Worm (Caenorhabditis elegans) whole organism, L2 larva: ENCODE data around the gene eif-3.F.
A peak's percentile ranks its signal among the peaks of the same experiment; 100 is the strongest.

Source experiments
- C34F6.9 ChIP-seq: fragments of 150-350 bp; optimal IDR thresholded peaks from 2 replicates; lab custom pipeline; 2014; ENCODE audit warnings: missing biosample characterization, missing genetic modification characterization
- F13H6.1 ChIP-seq: sonication (generic microtip); optimal IDR thresholded peaks from 2 replicates; lab custom pipeline; 2016; ENCODE audit warnings: missing genetic modification characterization, missing compliant biosample characterization
- ZK546.5 ChIP-seq: sonication (generic microtip); optimal IDR thresholded peaks from 2 replicates; lab custom pipeline; 2017; ENCODE audit warnings: missing biosample characterization, missing genetic modification characterization
- alr-1 ChIP-seq: fragments of 150-350 bp; optimal IDR thresholded peaks from 2 replicates; lab custom pipeline; 2014; ENCODE audit warnings: missing biosample characterization, missing genetic modification characterization
- aly-2 ChIP-seq: fragments of 150-350 bp; optimal IDR thresholded peaks from 2 replicates; lab custom pipeline; 2014; ENCODE audit warnings: missing biosample characterization, missing genetic modification characterization
- ama-1 ChIP-seq: fragments of 150-350 bp; optimal IDR thresholded peaks from 2 replicates; lab custom pipeline; 2018; ENCODE audit warnings: inconsistent platforms
- blmp-1 ChIP-seq: sonication (generic microtip); optimal IDR thresholded peaks from 2 replicates; lab custom pipeline; 2017; ENCODE audit warnings: missing genetic modification characterization, mild to moderate bottlenecking, missing compliant biosample characterization, antibody characterized with exemption, moderate library complexity; ENCODE audit not compliant: insufficient read depth
- ceh-16 ChIP-seq: fragments of 150-350 bp; optimal IDR thresholded peaks from 2 replicates; lab custom pipeline; 2014; ENCODE audit warnings: missing biosample characterization, missing genetic modification characterization
- ceh-82 ChIP-seq: fragments of 150-350 bp; optimal IDR thresholded peaks from 2 replicates; lab custom pipeline; 2014; ENCODE audit warnings: missing biosample characterization, missing genetic modification characterization
- dmd-4 ChIP-seq: sonication (generic microtip); optimal IDR thresholded peaks from 2 replicates; lab custom pipeline; 2017; ENCODE audit warnings: missing biosample characterization, missing genetic modification characterization
- egl-27 ChIP-seq: sonication (generic microtip); optimal IDR thresholded peaks from 3 replicates; lab custom pipeline; 2017; ENCODE audit warnings: missing biosample characterization, missing genetic modification reagents, missing genetic modification characterization
- elt-1 ChIP-seq: fragments of 150-350 bp; optimal IDR thresholded peaks from 2 replicates; lab custom pipeline; 2014; ENCODE audit warnings: missing biosample characterization, missing genetic modification characterization
- elt-3 ChIP-seq: sonication (generic microtip); optimal IDR thresholded peaks from 2 replicates; lab custom pipeline; 2017; ENCODE audit warnings: missing biosample characterization, missing genetic modification characterization
- fos-1 ChIP-seq: fragments of 150-350 bp; optimal IDR thresholded peaks from 2 replicates; lab custom pipeline; 2014; ENCODE audit warnings: missing biosample characterization, missing genetic modification characterization
- lin-11 ChIP-seq: fragments of 150-350 bp; sonication (generic microtip); optimal IDR thresholded peaks from 2 replicates; lab custom pipeline; 2014; ENCODE audit warnings: missing biosample characterization, missing genetic modification characterization, inconsistent platforms, mixed read lengths
- lin-39 ChIP-seq: fragments of 150-350 bp; optimal IDR thresholded peaks from 2 replicates; lab custom pipeline; 2014; ENCODE audit warnings: missing biosample characterization, missing genetic modification reagents, missing genetic modification characterization
- lsy-2 ChIP-seq, 2 experiments: fragments of 150-350 bp in 1 of 2; sonication (generic microtip) in 1 of 2; optimal IDR thresholded peaks; 2 replicates each; lab custom pipeline; 2014 to 2017; ENCODE audit warnings: missing biosample characterization in 2 of 2, missing genetic modification characterization in 2 of 2
- mab-5 ChIP-seq: fragments of 150-350 bp; optimal IDR thresholded peaks from 2 replicates; lab custom pipeline; 2014; ENCODE audit warnings: missing biosample characterization, missing genetic modification characterization
- mbf-1 ChIP-seq: sonication (generic microtip); optimal IDR thresholded peaks from 2 replicates; lab custom pipeline; 2017; ENCODE audit warnings: missing biosample characterization, missing genetic modification characterization
- nhr-10 ChIP-seq: sonication (generic microtip); optimal IDR thresholded peaks from 2 replicates; lab custom pipeline; 2017; ENCODE audit warnings: missing biosample characterization, missing genetic modification characterization
- nhr-11 ChIP-seq: fragments of 150-350 bp; optimal IDR thresholded peaks from 2 replicates; lab custom pipeline; 2014; ENCODE audit warnings: missing biosample characterization, missing genetic modification characterization
- nhr-129 ChIP-seq: fragments of 150-350 bp; optimal IDR thresholded peaks from 2 replicates; lab custom pipeline; 2014; ENCODE audit warnings: missing biosample characterization, missing genetic modification characterization
- nhr-21 ChIP-seq: fragments of 150-350 bp; optimal IDR thresholded peaks from 2 replicates; lab custom pipeline; 2014; ENCODE audit warnings: missing biosample characterization, missing genetic modification characterization
- nhr-23 ChIP-seq: fragments of 150-350 bp; optimal IDR thresholded peaks from 2 replicates; lab custom pipeline; 2014; ENCODE audit warnings: missing biosample characterization, missing genetic modification reagents, missing genetic modification characterization
- nhr-25 ChIP-seq: fragments of 150-350 bp; sonication (generic microtip); optimal IDR thresholded peaks from 3 replicates; lab custom pipeline; 2014; ENCODE audit warnings: missing biosample characterization, missing genetic modification characterization
- nhr-6 ChIP-seq: fragments of 150-350 bp; optimal IDR thresholded peaks from 2 replicates; lab custom pipeline; 2014; ENCODE audit warnings: missing biosample characterization, missing genetic modification characterization
- nhr-77 ChIP-seq: fragments of 150-350 bp; optimal IDR thresholded peaks from 2 replicates; lab custom pipeline; 2014; ENCODE audit warnings: missing biosample characterization, missing genetic modification characterization
- sem-4 ChIP-seq: fragments of 150-350 bp; optimal IDR thresholded peaks from 2 replicates; lab custom pipeline; 2014; ENCODE audit warnings: missing biosample characterization, missing genetic modification reagents, missing genetic modification characterization
- sma-3 ChIP-seq: sonication (generic microtip); optimal IDR thresholded peaks from 2 replicates; lab custom pipeline; 2016; ENCODE audit warnings: missing genetic modification reagents, missing genetic modification characterization, missing compliant biosample characterization
- sma-9 ChIP-seq, 2 experiments: fragments of 150-350 bp in 1 of 2; sonication (generic microtip) in 1 of 2; optimal IDR thresholded peaks; 2 replicates each; lab custom pipeline; 2014 to 2016; ENCODE audit warnings: missing genetic modification characterization in 2 of 2, mild to moderate bottlenecking in 1 of 2, missing biosample characterization in 1 of 2, missing compliant biosample characterization in 1 of 2, missing genetic modification reagents in 1 of 2, moderate library complexity in 1 of 2
- snpc-4 ChIP-seq: fragments of 150-350 bp; optimal IDR thresholded peaks from 2 replicates; lab custom pipeline; 2014; ENCODE audit warnings: missing biosample characterization, missing genetic modification characterization
- unc-39 ChIP-seq: fragments of 150-350 bp; optimal IDR thresholded peaks from 2 replicates; lab custom pipeline; 2014; ENCODE audit warnings: missing biosample characterization, missing genetic modification characterization
- unc-55 ChIP-seq: fragments of 150-350 bp; sonication (generic microtip); optimal IDR thresholded peaks from 3 replicates; lab custom pipeline; 2014; ENCODE audit warnings: missing biosample characterization, missing genetic modification reagents, missing genetic modification characterization
- unc-62 ChIP-seq: fragments of 150-350 bp; optimal IDR thresholded peaks from 2 replicates; lab custom pipeline; 2014; ENCODE audit warnings: missing biosample characterization, missing genetic modification reagents, missing genetic modification characterization
- zag-1 ChIP-seq: fragments of 150-350 bp; optimal IDR thresholded peaks from 2 replicates; lab custom pipeline; 2014; ENCODE audit warnings: missing biosample characterization, missing genetic modification characterization
- ztf-1 ChIP-seq: fragments of 200-800 bp; sonication (Bioruptor generic); conservative IDR thresholded peaks from 2 replicates; pipeline ENCODE4 v1.3.6; 2022; ENCODE audit warnings: missing genetic modification characterization, missing compliant biosample characterization
- ztf-11 ChIP-seq: sonication (generic microtip); optimal IDR thresholded peaks from 2 replicates; lab custom pipeline; 2017; ENCODE audit warnings: missing biosample characterization, missing genetic modification characterization
- ztf-4 ChIP-seq: fragments of 150-350 bp; optimal IDR thresholded peaks from 2 replicates; lab custom pipeline; 2014; ENCODE audit warnings: missing biosample characterization, missing genetic modification characterization

The eif-3.F gene

ce11 chrII:9325555-9325954, 5.9 kb upstream of the eif-3.F start:
- TF ChIP-seq fos-1 (tag; lab: Kevin White, UChicago) (peak; percentile 70), nhr-6 (no peak)

DNA sequence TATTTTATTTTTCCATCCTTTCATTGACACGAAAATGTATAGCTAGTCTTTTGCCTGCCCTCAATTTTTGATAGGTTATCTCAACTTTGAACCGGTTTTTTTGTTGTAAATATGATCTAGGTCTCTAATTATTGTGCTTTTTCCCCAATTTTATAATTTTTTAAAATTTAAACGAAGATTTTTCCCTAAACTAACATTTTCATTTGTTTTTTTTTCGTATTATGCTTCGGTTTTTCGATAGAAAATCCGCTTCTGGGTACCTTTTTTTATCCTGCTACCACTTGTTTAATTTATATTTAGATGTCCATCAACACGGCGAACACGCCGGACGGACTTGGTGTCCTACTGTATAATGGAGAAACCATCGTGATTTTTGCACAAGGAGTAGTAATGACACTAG, 2.0 kb upstream of the eif-3.F start, which contains the start of gene wbp-2:
wbp-2 (plus strand) TSS at position 301 of the 400 bp plus-strand sequence.
- TF ChIP-seq fos-1 (tag; lab: Kevin White, UChicago) (no peak), snpc-4 (tag; lab: Kevin White, UChicago) (no peak), nhr-129 (tag; lab: Kevin White, UChicago) (no peak), unc-62 (no peak), nhr-77 (no peak), nhr-10 (tag; lab: Kevin White, UChicago) (no peak), nhr-6 (no peak), ceh-16 (tag; lab: Kevin White, UChicago) (no peak), mab-5 (no peak), F13H6.1 (tag; lab: Kevin White, UChicago) (no peak), alr-1 (tag; lab: Kevin White, UChicago) (no peak), mbf-1 (tag; lab: Kevin White, UChicago) (no peak), dmd-4 (tag; lab: Kevin White, UChicago) (no peak), lsy-2 (tag; optimal IDR thresholded peaks at IDR 0.05; lab: Kevin White, UChicago) (no peak), ztf-1 (no peak), elt-1 (no peak), C34F6.9 (tag; lab: Kevin White, UChicago) (no peak), lin-11 (tag; lab: Kevin White, UChicago) (no peak)

ce11 chrII:9333034-9333433, 1.6 kb downstream of the eif-3.F start:
- TF ChIP-seq unc-39 (tag; lab: Kevin White, UChicago) (no peak), lin-39 (tag; lab: Kevin White, UChicago) (no peak), nhr-23 (no peak), lin-11 (tag; lab: Kevin White, UChicago) (no peak), ceh-16 (tag; lab: Kevin White, UChicago) (no peak), sma-9 (GFP tag; optimal IDR thresholded peaks at IDR 0.05; lab: Kevin White, UChicago) (no peak), sma-9 (tag; optimal IDR thresholded peaks at IDR 0.05; lab: Kevin White, UChicago) (no peak), sem-4 (tag; lab: Kevin White, UChicago) (no peak), nhr-11 (tag; lab: Kevin White, UChicago) (no peak), ztf-4 (tag; lab: Kevin White, UChicago) (no peak), sma-3 (GFP tag; lab: Kevin White, UChicago) (no peak), blmp-1 (tag; lab: Kevin White, UChicago) (no peak), aly-2 (tag; lab: Kevin White, UChicago) (no peak), unc-55 (GFP tag; lab: Kevin White, UChicago) (no peak), nhr-21 (tag; lab: Kevin White, UChicago) (no peak), elt-1 (no peak), ztf-11 (tag; lab: Kevin White, UChicago) (no peak), egl-27 (tag; lab: Kevin White, UChicago) (no peak), zag-1 (tag; lab: Kevin White, UChicago) (no peak)

- TF ChIP-seq elt-3 (no peak), ztf-4 (tag; lab: Kevin White, UChicago) (no peak), mab-5 (no peak), lin-39 (tag; lab: Kevin White, UChicago) (no peak), nhr-25 (tag; lab: Kevin White, UChicago) (no peak), egl-27 (tag; lab: Kevin White, UChicago) (no peak), ZK546.5 (tag; lab: Kevin White, UChicago) (no peak), ztf-1 (no peak), nhr-77 (no peak), ama-1 (lab: Kevin White, UChicago) (no peak), ceh-82 (no peak), unc-55 (GFP tag; lab: Kevin White, UChicago) (no peak), ztf-11 (tag; lab: Kevin White, UChicago) (no peak)
Observed at ce11 chrII:9333714-9334113, 2.3 kb downstream of the eif-3.F start, which contains the start of gene scp-1. Gene scp-1, plus strand, starts transcription at chrII:9334014.
